Worm (Caenorhabditis elegans): Measurements from ENCODE around the gene T17A3.12.

Gene T17A3.12

DNA sequence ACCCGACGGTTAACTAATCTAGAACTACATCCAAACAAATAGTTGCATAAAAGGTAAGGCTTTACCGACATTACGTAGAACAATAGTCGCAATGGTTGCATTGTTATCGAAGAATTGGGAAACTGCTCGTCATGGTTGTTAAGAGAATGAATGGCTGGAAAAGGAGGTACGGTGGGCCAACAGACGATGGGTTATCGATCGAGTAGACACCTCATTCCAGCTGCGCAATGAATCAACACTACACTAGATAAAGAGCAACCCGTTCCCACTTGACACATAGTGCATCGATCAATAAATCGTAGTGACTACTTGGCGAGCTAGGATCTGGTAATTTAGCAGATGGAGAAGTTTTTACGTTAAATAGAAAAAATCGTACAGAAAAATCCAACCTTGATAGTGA lies at the start of gene T17A3.12, which contains the start of gene fbxb-83:
T17A3.12 (minus strand) TSS at position 101 of the 400 bp plus-strand sequence.
fbxb-83 (minus strand) TSS at position 134 of the 400 bp plus-strand sequence.
- TF ChIP-seq lin-13 (tag; optimal IDR thresholded peaks at IDR 0.05) (no peak), ham-2 (GFP tag; optimal IDR thresholded peaks at IDR 0.05) (no peak), lsy-2 (tag; optimal IDR thresholded peaks at IDR 0.05) (no peak), M03D4.4 (tag; optimal IDR thresholded peaks at IDR 0.05) (no peak), nhr-76 (tag; optimal IDR thresholded peaks at IDR 0.05) (no peak), pha-4 (tag; optimal IDR thresholded peaks at IDR 0.05) (no peak), nhr-28 (tag; optimal IDR thresholded peaks at IDR 0.05) (no peak), ztf-11 (tag; optimal IDR thresholded peaks at IDR 0.05) (no peak), hlh-1 (tag; optimal IDR thresholded peaks at IDR 0.05) (no peak), lin-32 (GFP tag; optimal IDR thresholded peaks at IDR 0.05) (no peak), sem-2 (GFP tag; optimal IDR thresholded peaks at IDR 0.05) (no peak), unc-62 (GFP tag; optimal IDR thresholded peaks at IDR 0.05) (no peak), ceh-39 (tag; optimal IDR thresholded peaks at IDR 0.05) (no peak)

DNA sequence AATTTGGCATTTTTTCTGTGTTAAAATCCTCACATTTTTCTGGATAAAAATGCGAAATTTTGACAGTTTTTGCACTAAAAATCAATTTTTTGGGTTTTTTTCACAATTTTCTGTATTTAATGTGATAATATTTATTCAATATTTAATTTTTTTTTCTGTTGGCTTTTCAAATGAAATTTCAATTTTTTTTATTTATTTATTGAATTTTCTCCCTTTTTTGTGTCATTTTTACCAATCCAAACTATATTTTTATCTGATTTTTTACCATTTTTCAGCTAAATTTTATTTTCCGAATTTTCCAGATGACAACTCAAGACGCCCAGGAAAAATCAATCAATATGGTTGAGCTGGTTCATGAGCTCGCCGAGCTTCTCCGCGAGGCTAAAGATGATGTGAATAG lies 49.2 kb upstream of the T17A3.12 start, which contains the start of gene F40G9.17:
F40G9.17 (plus strand) TSS at position 301 of the 400 bp plus-strand sequence.
- no peak for TF ChIP-seq unc-62 (GFP tag; optimal IDR thresholded peaks at IDR 0.05)
- TF ChIP-seq drap-1 (GFP tag; optimal IDR thresholded peaks at IDR 0.05) = no peak
- TF ChIP-seq pha-4 (tag; optimal IDR thresholded peaks at IDR 0.05) = no peak
- TF ChIP-seq ces-1 (GFP tag; optimal IDR thresholded peaks at IDR 0.05) = no peak

DNA sequence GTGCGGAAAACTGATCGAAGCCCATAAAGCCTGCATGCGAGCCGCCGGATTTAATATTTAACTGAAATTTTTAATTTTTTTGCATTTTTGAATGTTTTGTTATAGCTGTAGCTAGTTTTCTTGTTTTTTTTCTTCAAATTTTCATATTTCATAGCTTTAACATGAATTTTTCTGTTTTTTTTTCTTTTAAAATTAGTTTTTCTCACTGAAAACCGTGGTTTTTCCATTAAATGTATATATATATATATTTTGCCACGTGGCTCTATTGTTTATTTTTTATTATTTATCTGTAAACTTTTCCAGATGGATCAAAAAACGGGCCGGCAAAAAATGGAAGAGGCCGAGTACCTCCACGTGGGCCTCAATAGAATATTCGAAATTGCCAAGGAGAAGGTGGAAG lies 46.8 kb upstream of the T17A3.12 start, which contains the start of gene sec-20:
sec-20 (plus strand) TSS at position 301 of the 400 bp plus-strand sequence.
- TF ChIP-seq drap-1 (GFP tag; optimal IDR thresholded peaks at IDR 0.05) (no peak), elt-1 (tag; optimal IDR thresholded peaks at IDR 0.05; ENCODE audit: borderline replicate concordance, insufficient read depth) (no peak), ces-1 (GFP tag; optimal IDR thresholded peaks at IDR 0.05) (no peak), nhr-28 (tag; optimal IDR thresholded peaks at IDR 0.05) (no peak), hlh-1 (tag; optimal IDR thresholded peaks at IDR 0.05) (no peak)

DNA sequence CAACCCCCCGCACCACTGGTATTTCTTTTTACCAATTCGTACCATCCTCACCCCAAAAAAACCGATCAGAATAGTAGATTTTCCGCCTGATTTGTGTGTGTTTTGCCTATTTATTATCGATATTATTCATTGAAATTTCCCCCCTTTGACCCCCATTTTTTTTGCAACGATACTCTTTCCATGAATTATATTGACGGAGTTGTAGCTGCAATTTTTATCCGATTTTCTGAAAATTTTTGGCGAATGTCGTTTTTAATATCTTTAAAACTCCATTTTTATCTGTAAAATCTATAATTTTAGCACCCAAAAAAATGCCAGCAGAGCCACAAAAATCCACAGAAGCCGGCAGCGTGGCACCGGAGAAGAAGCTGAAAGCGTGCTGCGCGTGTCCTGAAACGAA lies 45.7 kb upstream of the T17A3.12 start, which contains the start of gene cox-17:
cox-17 (plus strand) TSS at position 301 of the 400 bp plus-strand sequence.
- TF ChIP-seq bed-3 (GFP tag; optimal IDR thresholded peaks at IDR 0.05) (no peak), mab-5 (tag; optimal IDR thresholded peaks at IDR 0.05) (no peak), ceh-43 (GFP tag; optimal IDR thresholded peaks at IDR 0.05) (no peak), nhr-28 (tag; optimal IDR thresholded peaks at IDR 0.05) (no peak), M03D4.4 (tag; optimal IDR thresholded peaks at IDR 0.05) (no peak), pha-4 (tag; optimal IDR thresholded peaks at IDR 0.05) (no peak), drap-1 (GFP tag; optimal IDR thresholded peaks at IDR 0.05) (no peak), mep-1 (tag; optimal IDR thresholded peaks at IDR 0.05) (no peak), lin-32 (GFP tag; optimal IDR thresholded peaks at IDR 0.05) (no peak), flh-1 (GFP tag; optimal IDR thresholded peaks at IDR 0.05) (no peak), nhr-237 (tag; optimal IDR thresholded peaks at IDR 0.05) (no peak), zip-8 (tag; optimal IDR thresholded peaks at IDR 0.05) (no peak), ceh-83 (GFP tag; optimal IDR thresholded peaks at IDR 0.05) (no peak), lsy-2 (tag; optimal IDR thresholded peaks at IDR 0.05) (no peak), nhr-76 (tag; optimal IDR thresholded peaks at IDR 0.05) (no peak), sptf-1 (tag; optimal IDR thresholded peaks at IDR 0.05) (no peak), hlh-1 (tag; optimal IDR thresholded peaks at IDR 0.05) (no peak), cnd-1 (tag; optimal IDR thresholded peaks at IDR 0.05) (no peak), unc-62 (GFP tag; optimal IDR thresholded peaks at IDR 0.05) (no peak)

DNA sequence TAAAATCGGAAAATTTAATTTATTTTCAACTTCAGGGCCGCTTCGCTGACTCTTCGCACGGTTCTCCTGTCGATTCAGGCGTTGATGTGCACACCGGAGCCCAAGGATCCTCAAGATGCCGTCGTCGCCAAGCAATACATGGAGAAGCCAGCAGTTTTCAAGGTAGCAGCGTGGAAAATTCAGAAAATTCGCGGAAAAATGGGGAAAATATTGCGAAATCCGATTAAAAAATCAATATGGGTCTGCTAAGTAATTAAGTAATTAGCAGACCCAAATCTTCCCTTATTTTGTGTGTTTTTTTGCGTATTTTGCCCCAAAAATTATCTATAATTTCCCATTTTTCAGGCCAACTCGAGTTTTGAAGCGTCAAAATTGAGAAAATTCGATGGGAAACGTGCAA lies 44.3 kb upstream of the T17A3.12 start:
- no peak for TF ChIP-seq hlh-1 (tag; optimal IDR thresholded peaks at IDR 0.05)
- no peak for TF ChIP-seq lin-13 (tag; optimal IDR thresholded peaks at IDR 0.05)
- no peak for TF ChIP-seq unc-39 (tag; optimal IDR thresholded peaks at IDR 0.05)
- TF ChIP-seq tbx-8 (GFP tag; optimal IDR thresholded peaks at IDR 0.05) = no peak
- no peak for TF ChIP-seq cnd-1 (tag; optimal IDR thresholded peaks at IDR 0.05)
- no peak for TF ChIP-seq pha-4 (tag; optimal IDR thresholded peaks at IDR 0.05)
- TF ChIP-seq ztf-11 (tag; optimal IDR thresholded peaks at IDR 0.05) = no peak
- TF ChIP-seq mls-2 (tag; optimal IDR thresholded peaks at IDR 0.05) = no peak
- no peak for TF ChIP-seq drap-1 (GFP tag; optimal IDR thresholded peaks at IDR 0.05)
- TF ChIP-seq mab-5 (tag; optimal IDR thresholded peaks at IDR 0.05) = no peak
- TF ChIP-seq M03D4.4 (tag; optimal IDR thresholded peaks at IDR 0.05) = no peak
- no peak for TF ChIP-seq unc-62 (GFP tag; optimal IDR thresholded peaks at IDR 0.05)
- no peak for TF ChIP-seq ceh-43 (GFP tag; optimal IDR thresholded peaks at IDR 0.05)
- no peak for TF ChIP-seq snpc-4 (tag; optimal IDR thresholded peaks at IDR 0.05)
